Fruit fly (Drosophila melanogaster): ENCODE measurements around the gene mew.

DNA sequence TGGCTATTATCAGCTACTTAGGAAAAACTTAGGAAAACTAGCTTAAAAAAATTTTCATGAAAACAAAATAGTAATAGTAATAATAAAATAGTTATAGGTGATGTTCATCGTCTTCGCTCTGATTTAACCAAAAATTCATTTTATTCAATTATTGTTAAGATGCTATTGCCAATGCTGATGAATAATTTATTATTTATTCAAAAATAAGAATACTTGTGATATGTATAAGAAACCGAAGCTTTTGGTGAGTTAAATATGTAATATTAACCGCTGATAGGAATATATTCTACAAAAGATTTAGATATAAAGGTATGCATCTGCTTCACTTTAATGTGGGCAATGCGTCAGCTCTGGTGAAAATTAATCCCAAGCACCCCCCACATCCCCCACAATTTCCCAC is 22.4 kb upstream of the mew start:
- no peak for TF ChIP-seq CG13894 (tag; optimal IDR thresholded peaks at IDR 0.05)
- no peak for TF ChIP-seq CG17328 (GFP tag; IDR thresholded peaks at IDR 0.05)
- no peak for TF ChIP-seq ac (GFP tag; optimal IDR thresholded peaks at IDR 0.05)
- TF ChIP-seq B-H1 (GFP tag; IDR thresholded peaks at IDR 0.05), result no peak
- TF ChIP-seq HLH54F (GFP tag; optimal IDR thresholded peaks at IDR 0.05), result no peak
- TF ChIP-seq pho (GFP tag; optimal IDR thresholded peaks at IDR 0.05), result no peak
- no peak for TF ChIP-seq ATbp (GFP tag; optimal IDR thresholded peaks at IDR 0.05)
- no peak for TF ChIP-seq ftz-f1 (GFP tag; optimal IDR thresholded peaks at IDR 0.05)
- TF ChIP-seq tup (GFP tag; optimal IDR thresholded peaks at IDR 0.05), result no peak
- TF ChIP-seq CG6654 (GFP tag; optimal IDR thresholded peaks at IDR 0.05), result no peak
- TF ChIP-seq CG10959 (GFP tag; IDR thresholded peaks at IDR 0.05), result no peak
- TF ChIP-seq schlank (tag; optimal IDR thresholded peaks at IDR 0.05), result no peak
- TF ChIP-seq Blimp-1 (GFP tag; optimal IDR thresholded peaks at IDR 0.05), result no peak
